Worm (Caenorhabditis elegans): Measurements from ENCODE around the gene din-1.

The din-1 gene

DNA sequence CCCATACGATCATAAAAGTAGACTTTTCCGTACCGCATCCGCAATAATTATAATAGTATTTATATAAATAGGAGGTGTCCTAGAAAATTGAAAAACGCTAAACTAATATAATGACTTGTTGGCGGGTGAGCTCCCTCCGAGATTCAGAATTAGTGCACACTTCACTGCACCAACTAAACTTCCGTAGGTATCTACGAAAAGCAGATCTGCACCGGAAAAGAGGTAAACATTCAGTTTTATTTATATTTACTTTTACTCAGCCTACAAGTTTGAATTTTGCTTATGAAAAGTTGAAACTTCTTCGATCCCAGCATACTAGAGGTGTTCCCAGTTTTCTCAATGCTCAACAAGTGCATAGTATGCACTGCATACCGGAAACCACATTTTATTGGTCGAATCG, 41.4 kb downstream of the din-1 start, which contains the start of gene F07A11.1:
Gene F07A11.1, minus strand, starts transcription at position 101 of the 400 bp plus-strand sequence.
- TF ChIP-seq snpc-4 (GFP tag; optimal IDR thresholded peaks at IDR 0.05) (no peak), snpc-4 (tag; optimal IDR thresholded peaks at IDR 0.05) (peak in 1 of 4 experiments; percentile 1), snpc-3.4 (tag; optimal IDR thresholded peaks at IDR 0.05) (peak; percentile 5), him-1 (tag; optimal IDR thresholded peaks at IDR 0.05) (peak; percentile 55), madf-8 (GFP tag; conservative IDR thresholded peaks at IDR 0.05) (0 out of 2 replicates have a peak, but pooled peaks have one; percentile 20), F49E8.2 (tag; optimal IDR thresholded peaks at IDR 0.05; ENCODE audit: insufficient read depth) (no peak), B0336.3 (GFP tag; IDR thresholded peaks at IDR 0.05) (peak; percentile 36; the same call in 1 of the 2 replicates), Y95B8A.8 (GFP tag; IDR thresholded peaks at IDR 0.05) (0 out of 2 replicates have a peak, but pooled peaks have one; percentile 49), let-526 (GFP tag; IDR thresholded peaks at IDR 0.05) (no peak)

DNA sequence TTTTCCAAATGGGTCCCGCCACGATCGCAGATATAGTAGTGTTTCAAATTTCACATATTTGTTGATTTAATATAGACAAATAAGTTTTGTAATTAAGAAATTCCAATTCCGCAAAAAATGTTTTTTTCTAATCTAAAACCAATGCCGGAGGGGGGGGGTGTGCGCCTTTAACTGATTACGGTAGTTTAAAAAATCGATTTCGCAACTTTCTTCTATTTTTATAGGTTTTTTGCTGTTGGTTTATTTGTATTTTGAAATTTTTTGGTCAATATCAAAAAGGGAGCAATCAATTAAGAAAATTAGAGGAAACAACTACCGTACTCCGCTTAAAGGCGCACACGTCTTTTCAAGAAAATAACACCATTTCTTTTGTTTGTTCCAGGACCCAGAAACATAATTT, 41.9 kb downstream of the din-1 start:
- TF ChIP-seq lsl-1 (GFP tag; optimal IDR thresholded peaks at IDR 0.05) (peak; percentile 53), cebp-1 (GFP tag; IDR thresholded peaks at IDR 0.05) (no peak), cebp-1 (tag; optimal IDR thresholded peaks at IDR 0.05) (peak; percentile 35), repo-1 (tag; optimal IDR thresholded peaks at IDR 0.05) (no peak), dpl-1 (GFP tag; optimal IDR thresholded peaks at IDR 0.05) (no peak), snpc-1.3 (tag; optimal IDR thresholded peaks at IDR 0.05; ENCODE audit: insufficient read depth) (no peak), hlh-12 (tag; optimal IDR thresholded peaks at IDR 0.05) (no peak)

DNA sequence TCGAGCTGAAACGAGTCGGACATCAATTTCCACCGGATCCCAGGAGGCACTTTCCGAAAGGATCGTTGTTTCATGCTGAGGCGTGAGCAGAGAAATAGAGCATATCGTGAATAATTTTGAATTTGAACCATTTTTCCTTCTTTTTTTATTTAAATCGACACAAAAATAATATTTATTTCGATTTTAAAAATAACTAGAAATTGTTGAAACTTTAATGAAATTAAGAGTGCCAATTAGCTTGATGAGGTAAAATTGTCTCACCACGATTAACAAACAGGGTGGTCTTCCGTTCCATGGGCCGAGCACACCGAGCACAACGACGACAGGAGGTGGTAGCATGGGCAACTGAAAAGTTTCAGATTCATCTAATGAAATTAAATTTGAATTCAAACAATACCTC, 45.1 kb downstream of the din-1 start:
- TF ChIP-seq F55B11.4 (tag; optimal IDR thresholded peaks at IDR 0.05; ENCODE audit: borderline replicate concordance, insufficient read depth) (no peak), madf-3 (GFP tag; IDR thresholded peaks at IDR 0.05) (0 out of 2 replicates have a peak, but pooled peaks have one; percentile 34)

DNA sequence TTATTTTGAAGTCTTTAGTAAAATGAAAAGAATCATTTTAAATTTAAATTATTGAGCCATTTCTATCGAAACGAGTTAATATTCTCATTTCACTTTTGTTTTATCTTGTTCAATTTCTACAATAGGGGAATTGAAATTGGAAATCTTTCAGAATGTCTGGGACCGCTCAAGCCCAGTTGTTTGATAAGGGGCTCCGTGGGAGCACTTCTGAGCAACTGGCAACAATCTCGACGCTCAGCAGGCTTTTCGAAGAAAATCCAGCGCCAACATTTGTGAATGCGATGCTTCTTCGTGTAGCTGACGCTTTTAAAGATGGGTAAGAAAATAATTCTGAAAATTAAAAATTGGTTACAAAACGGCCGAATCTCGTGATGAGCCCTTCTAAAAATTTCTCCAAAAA, 50.7 kb downstream of the din-1 start, which contains the start of gene ints-7:
Gene ints-7, plus strand, starts transcription at position 152 of the 400 bp plus-strand sequence.
- TF ChIP-seq nhr-179 (tag; optimal IDR thresholded peaks at IDR 0.05) (no peak), Y67H2A.10 (GFP tag; conservative IDR thresholded peaks at IDR 0.05) (no peak), tlf-1 (GFP tag; optimal IDR thresholded peaks at IDR 0.05) (no peak), nhr-27 (tag; optimal IDR thresholded peaks at IDR 0.05) (no peak), C17E4.6 (GFP tag; IDR thresholded peaks at IDR 0.05) (0 out of 2 replicates have a peak, but pooled peaks have one; percentile 31), xnd-1 (tag; optimal IDR thresholded peaks at IDR 0.05) (peak; percentile 7), madf-3 (GFP tag; IDR thresholded peaks at IDR 0.05) (0 out of 2 replicates have a peak, but pooled peaks have one; percentile 56), lsy-27 (tag; optimal IDR thresholded peaks at IDR 0.05; ENCODE audit: borderline replicate concordance, insufficient read depth) (no peak), ceh-58 (GFP tag; IDR thresholded peaks at IDR 0.05) (no peak), egl-44 (GFP tag; IDR thresholded peaks at IDR 0.05) (no peak), hsf-1 (GFP tag; IDR thresholded peaks at IDR 0.05) (0 out of 2 replicates have a peak, but pooled peaks have one; percentile 42), ekl-4 (GFP tag; IDR thresholded peaks at IDR 0.05) (peak; percentile 49; the same call in 1 of the 2 replicates), hlh-26 (GFP tag; conservative IDR thresholded peaks at IDR 0.05) (no peak), F57C9.4 (tag; optimal IDR thresholded peaks at IDR 0.05) (no peak), attf-5 (GFP tag; optimal IDR thresholded peaks at IDR 0.05) (no peak), B0261.1 (tag; optimal IDR thresholded peaks at IDR 0.05) (no peak), dpff-1 (tag; optimal IDR thresholded peaks at IDR 0.05) (no peak), hrde-1 (tag; optimal IDR thresholded peaks at IDR 0.05; ENCODE audit: borderline replicate concordance) (peak; percentile 64), B0336.3 (GFP tag; IDR thresholded peaks at IDR 0.05) (peak; percentile 47; the same call in 1 of the 2 replicates), rec-8 (tag; optimal IDR thresholded peaks at IDR 0.05) (no peak), F52B5.7 (tag; optimal IDR thresholded peaks at IDR 0.05) (peak; percentile 9), madf-6 (GFP tag; IDR thresholded peaks at IDR 0.05) (peak; percentile 40; the same call in 1 of the 2 replicates), ceh-27 (GFP tag; optimal IDR thresholded peaks at IDR 0.05) (no peak), aptf-3 (GFP tag; IDR thresholded peaks at IDR 0.05) (no peak), ztf-18 (tag; optimal IDR thresholded peaks at IDR 0.05) (no peak), lin-35 (GFP tag; optimal IDR thresholded peaks at IDR 0.05) (no peak), T26A5.8 (tag; optimal IDR thresholded peaks at IDR 0.05) (no peak)
